Fruit fly (Drosophila melanogaster): ENCODE measurements around the gene CG9837.

Gene CG9837

dm6 chr3R:8809712-8810111 lies 3.7 kb downstream of the CG9837 start:
- TF ChIP-seq Clk (GFP tag; optimal IDR thresholded peaks at IDR 0.05) = no peak
- TF ChIP-seq Mnt (GFP tag; optimal IDR thresholded peaks at IDR 0.05) = peak; percentile 17
- peak; percentile 94 for TF ChIP-seq cic (GFP tag; optimal IDR thresholded peaks at IDR 0.05)

dm6 chr3R:8808518-8808921 lies 4.9 kb downstream of the CG9837 start:
- TF ChIP-seq Clk (GFP tag; optimal IDR thresholded peaks at IDR 0.05) (no peak), CG7101 (tag; optimal IDR thresholded peaks at IDR 0.05) (no peak), bab1 (GFP tag; optimal IDR thresholded peaks at IDR 0.05) (no peak), CG33017 (tag; optimal IDR thresholded peaks at IDR 0.05) (peak; percentile 6), toe (GFP tag; optimal IDR thresholded peaks at IDR 0.05) (no peak)

dm6 chr3R:8807831-8808517 lies 5.4 kb downstream of the CG9837 start:
- TF ChIP-seq tj (GFP tag; optimal IDR thresholded peaks at IDR 0.05) (no peak), pad (GFP tag; optimal IDR thresholded peaks at IDR 0.05) (no peak), toe (GFP tag; optimal IDR thresholded peaks at IDR 0.05) (no peak), CG7101 (tag; optimal IDR thresholded peaks at IDR 0.05) (no peak), Hr96 (GFP tag; optimal IDR thresholded peaks at IDR 0.05) (no peak), cic (GFP tag; optimal IDR thresholded peaks at IDR 0.05) (no peak), CG33017 (tag; optimal IDR thresholded peaks at IDR 0.05) (no peak), bab1 (GFP tag; optimal IDR thresholded peaks at IDR 0.05) (no peak), Mnt (GFP tag; optimal IDR thresholded peaks at IDR 0.05) (no peak), Clk (GFP tag; optimal IDR thresholded peaks at IDR 0.05) (no peak), CG14711 (tag; optimal IDR thresholded peaks at IDR 0.05) (no peak), CG5204 (GFP tag; optimal IDR thresholded peaks at IDR 0.05) (no peak)

dm6 chr3R:8807048-8807447 lies 6.3 kb downstream of the CG9837 start:
- TF ChIP-seq pad (GFP tag; optimal IDR thresholded peaks at IDR 0.05) (no peak), Mnt (GFP tag; optimal IDR thresholded peaks at IDR 0.05) (no peak), CG11617 (GFP tag; optimal IDR thresholded peaks at IDR 0.05) (no peak), CG12768 (GFP tag; optimal IDR thresholded peaks at IDR 0.05) (no peak), tj (GFP tag; optimal IDR thresholded peaks at IDR 0.05) (no peak), Clk (GFP tag; optimal IDR thresholded peaks at IDR 0.05) (no peak), Hr96 (GFP tag; optimal IDR thresholded peaks at IDR 0.05) (no peak), cnc (optimal IDR thresholded peaks at IDR 0.05) (no peak), toe (GFP tag; optimal IDR thresholded peaks at IDR 0.05) (no peak), CG7101 (tag; optimal IDR thresholded peaks at IDR 0.05) (no peak), Crg-1 (GFP tag; optimal IDR thresholded peaks at IDR 0.05) (no peak), CG33017 (tag; optimal IDR thresholded peaks at IDR 0.05) (no peak), cic (GFP tag; optimal IDR thresholded peaks at IDR 0.05) (no peak), CG5204 (GFP tag; optimal IDR thresholded peaks at IDR 0.05) (no peak), kay (GFP tag; ENCODE audit: borderline replicate concordance) (no peak), ovo (GFP tag; optimal IDR thresholded peaks at IDR 0.05) (no peak), CG7045 (GFP tag; optimal IDR thresholded peaks at IDR 0.05) (no peak), bab1 (GFP tag; optimal IDR thresholded peaks at IDR 0.05) (no peak), CG1620 (GFP tag; optimal IDR thresholded peaks at IDR 0.05) (no peak), CG14711 (tag; optimal IDR thresholded peaks at IDR 0.05) (no peak)

dm6 chr3R:8806638-8807037 lies 6.7 kb downstream of the CG9837 start:
- TF ChIP-seq pad (GFP tag; optimal IDR thresholded peaks at IDR 0.05) (no peak), ovo (GFP tag; optimal IDR thresholded peaks at IDR 0.05) (no peak), CG1620 (GFP tag; optimal IDR thresholded peaks at IDR 0.05) (no peak), cnc (optimal IDR thresholded peaks at IDR 0.05) (no peak), tj (GFP tag; optimal IDR thresholded peaks at IDR 0.05) (no peak), bab1 (GFP tag; optimal IDR thresholded peaks at IDR 0.05) (no peak), Clk (GFP tag; optimal IDR thresholded peaks at IDR 0.05) (no peak), CG33017 (tag; optimal IDR thresholded peaks at IDR 0.05) (no peak), toe (GFP tag; optimal IDR thresholded peaks at IDR 0.05) (no peak), CG12768 (GFP tag; optimal IDR thresholded peaks at IDR 0.05) (no peak), kay (GFP tag; ENCODE audit: borderline replicate concordance) (no peak)

- TF ChIP-seq ovo (GFP tag; optimal IDR thresholded peaks at IDR 0.05) = no peak
- no peak for TF ChIP-seq CG12768 (GFP tag; optimal IDR thresholded peaks at IDR 0.05)
- TF ChIP-seq CG1620 (GFP tag; optimal IDR thresholded peaks at IDR 0.05) = no peak
- no peak for TF ChIP-seq CG33017 (tag; optimal IDR thresholded peaks at IDR 0.05)
- TF ChIP-seq toe (GFP tag; optimal IDR thresholded peaks at IDR 0.05) = no peak
- no peak for TF ChIP-seq Hr96 (GFP tag; optimal IDR thresholded peaks at IDR 0.05)
Measured at dm6 chr3R:8806104-8806503, 7.3 kb downstream of the CG9837 start, which contains the start of gene hng2. Gene hng2, plus strand, starts transcription at chr3R:8806322.

- TF ChIP-seq tj (GFP tag; optimal IDR thresholded peaks at IDR 0.05) = no peak
- peak; percentile 23 for TF ChIP-seq Mnt (GFP tag; optimal IDR thresholded peaks at IDR 0.05)
Measured at dm6 chr3R:8805388-8805852, 8.0 kb downstream of the CG9837 start, which contains the start of gene CG9839. Gene CG9839, minus strand, starts transcription at chr3R:8805802.
